Comparison of ENCODE assay signal across 3 worm cellular contexts in the genomic region with DNA sequence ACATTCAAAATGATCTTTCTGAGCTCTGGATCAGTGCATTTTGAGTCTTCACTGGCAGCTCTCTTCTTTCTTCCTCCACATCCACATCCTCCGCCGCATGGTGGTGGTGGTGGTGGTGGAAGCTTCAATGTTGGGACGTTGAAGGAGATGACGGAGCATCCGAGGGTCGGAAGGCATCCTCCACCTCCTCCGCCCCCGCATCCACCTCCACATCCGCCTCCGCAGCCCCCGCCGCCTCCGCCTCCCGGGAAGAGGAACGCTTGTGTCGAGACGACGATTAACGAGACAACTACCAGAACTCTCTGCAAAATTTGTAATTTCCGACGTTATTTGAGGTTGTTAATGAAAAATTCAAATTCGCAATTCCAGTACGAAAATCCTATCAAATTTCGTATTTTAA.
TF ChIP-seq lines count a peak whose summit lies in the region.

No protein-coding gene starts in this region.

TF ChIP-seq in whole organism, L1 larva, 84 proteins besides CTCF, POLR2A, EP300 and RAD21:
- TF ChIP-seq unc-130 (tag; optimal IDR thresholded peaks at IDR 0.05; lab: Kevin White, UChicago) (no peak), hlh-4 (tag; optimal IDR thresholded peaks at IDR 0.05; lab: Kevin White, UChicago) (no peak), fos-1 (tag; optimal IDR thresholded peaks at IDR 0.05; lab: Kevin White, UChicago) (no peak), efl-1 (optimal IDR thresholded peaks at IDR 0.05; lab: Kevin White, UChicago) (no peak), efl-1 (GFP tag; optimal IDR thresholded peaks at IDR 0.05 in 1 of 2; lab: Kevin White, UChicago) (peak in 1 of 2 experiments; percentile 35), ceh-8 (GFP tag; optimal IDR thresholded peaks at IDR 0.05; lab: Kevin White, UChicago) (peak; percentile 42)

TF ChIP-seq in whole organism, L4 larva, 104 proteins besides CTCF, POLR2A, EP300 and RAD21:
- TF ChIP-seq unc-39 (tag; optimal IDR thresholded peaks at IDR 0.05; lab: Kevin White, UChicago) (no peak), ceh-62 (tag; optimal IDR thresholded peaks at IDR 0.05; lab: Kevin White, UChicago) (no peak), madf-5 (GFP tag; IDR thresholded peaks at IDR 0.05; lab: Robert Waterston, UW) (0 out of 4 replicates have a peak, but pooled peaks of 1 of the 2 experiments have one; percentile 18), nhr-77 (tag; optimal IDR thresholded peaks at IDR 0.05; lab: Kevin White, UChicago) (no peak), nhr-48 (tag; optimal IDR thresholded peaks at IDR 0.05; lab: Kevin White, UChicago) (no peak), set-16 (GFP tag; IDR thresholded peaks at IDR 0.05; lab: Robert Waterston, UW) (peak; percentile 96)
TF ChIP-seq in whole organism, L4 larva: peak in this region for 2.

TF ChIP-seq in whole organism, young adult, 124 proteins besides CTCF, POLR2A, EP300 and RAD21:
- TF ChIP-seq akir-1 (GFP tag; optimal IDR thresholded peaks at IDR 0.05; lab: Kevin White, UChicago), result no peak
- TF ChIP-seq zfh-2 (GFP tag; conservative IDR thresholded peaks at IDR 0.05; lab: Robert Waterston, UW), result peak; percentile 87
- TF ChIP-seq madf-8 (GFP tag; conservative IDR thresholded peaks at IDR 0.05; lab: Robert Waterston, UW), result no peak
- TF ChIP-seq egrh-3 (GFP tag; IDR thresholded peaks at IDR 0.05; lab: Robert Waterston, UW), result peak; percentile 88
TF ChIP-seq in whole organism, young adult: peak in this region for 2.
